Worm (Caenorhabditis elegans) whole organism, midembryonic: ENCODE results near the gene lgc-43.

ENCODE experiments used
- cog-1 ChIP-seq: sonication (generic microtip); optimal IDR thresholded peaks from 2 replicates; lab custom pipeline; 2016; ENCODE audit warnings: missing genetic modification characterization, missing compliant biosample characterization
- flt-1 ChIP-seq: fragments of 200-800 bp; sonication (Bioruptor generic); IDR thresholded peaks from 2 replicates; pipeline ENCODE4 v1.3.6; 2022; ENCODE audit warnings: missing genetic modification characterization, missing compliant biosample characterization
- klf-2 ChIP-seq: fragments of 200-800 bp; sonication (Bioruptor generic); conservative IDR thresholded peaks from 2 replicates; pipeline ENCODE4 v1.3.6; 2022; ENCODE audit warnings: missing genetic modification reagents, missing genetic modification characterization, missing compliant biosample characterization
- med-1 ChIP-seq: sonication (generic microtip); optimal IDR thresholded peaks from 2 replicates; lab custom pipeline; 2017; ENCODE audit warnings: missing genetic modification characterization, mild to moderate bottlenecking, missing compliant biosample characterization, antibody characterized with exemption, missing genetic modification reagents; ENCODE audit not compliant: insufficient read depth
- tab-1 ChIP-seq: fragments of 200-800 bp; sonication (Bioruptor generic); IDR thresholded peaks from 2 replicates; pipeline ENCODE4 v1.3.6; 2022; ENCODE audit warnings: missing genetic modification characterization, missing compliant biosample characterization
- ztf-23 ChIP-seq: fragments of 200-800 bp; sonication (Bioruptor generic); IDR thresholded peaks from 2 replicates; pipeline ENCODE4 v1.3.6; 2022; ENCODE audit warnings: missing genetic modification reagents, missing genetic modification characterization, missing compliant biosample characterization
- ztf-29 ChIP-seq: fragments of 200-800 bp; sonication (Bioruptor generic); IDR thresholded peaks from 2 replicates; pipeline ENCODE4 v1.3.6; 2022; ENCODE audit warnings: missing genetic modification reagents, missing genetic modification characterization, missing compliant biosample characterization

DNA sequence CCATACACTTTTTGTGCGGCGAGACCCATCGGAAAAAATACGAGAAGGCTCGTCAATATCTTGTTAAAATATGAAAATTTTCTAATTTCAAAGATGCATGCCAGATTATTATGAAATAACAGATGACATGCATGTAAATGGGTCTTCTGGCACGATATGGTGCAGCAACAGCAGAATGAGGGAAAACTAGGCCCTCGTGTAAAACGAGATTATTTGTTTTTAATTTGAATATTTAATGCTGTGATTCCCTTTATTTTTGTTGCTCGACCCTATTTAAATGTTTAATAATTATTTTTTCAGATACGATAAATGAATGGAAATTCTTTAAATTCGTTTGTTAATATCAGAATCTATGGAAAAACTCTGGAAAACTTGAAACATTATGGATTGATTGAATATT is 16.9 kb upstream of the lgc-43 start, which contains the start of gene him-8:
- TF ChIP-seq klf-2 (GFP tag; lab: Robert Waterston, UW): no peak
- TF ChIP-seq flt-1 (GFP tag; lab: Robert Waterston, UW): no peak
- TF ChIP-seq cog-1 (tag; lab: Kevin White, UChicago): no peak
- no peak for TF ChIP-seq ztf-29 (GFP tag; lab: Robert Waterston, UW)
- TF ChIP-seq med-1 (GFP tag; lab: Kevin White, UChicago): no peak
- TF ChIP-seq tab-1 (GFP tag; lab: Robert Waterston, UW): no peak
- no peak for TF ChIP-seq ztf-23 (GFP tag; lab: Robert Waterston, UW)
